Worm (Caenorhabditis elegans): ENCODE results near the gene sre-49.
"Not testable (repeated sequence)": the region's sequence is repeated elsewhere in the genome, so short reads cannot be mapped to it uniquely, and the experiment has no call there.

sre-49 gene

DNA sequence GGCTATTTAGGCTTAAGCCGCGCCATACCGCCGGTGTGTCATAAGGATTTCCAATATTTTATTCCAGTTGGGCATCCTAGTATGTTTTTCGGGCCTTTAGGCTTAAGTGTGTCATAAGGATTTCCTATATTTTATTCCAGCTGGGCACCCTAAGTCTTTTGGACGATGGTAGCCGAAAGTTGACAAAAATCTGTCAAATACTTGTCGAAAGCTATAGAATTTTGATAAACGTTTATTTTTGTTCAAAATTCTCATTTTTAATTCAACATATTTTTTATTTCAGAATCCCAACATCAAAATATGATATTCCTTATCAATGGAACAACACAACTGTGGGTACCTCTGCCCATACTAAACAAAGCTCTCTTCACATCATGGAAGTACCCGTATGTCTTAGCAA is at the start of gene sre-49:
sre-49 (plus strand) TSS at position 301 of the 400 bp plus-strand sequence.
- not testable (repeated sequence) for TF ChIP-seq D1046.2 (GFP tag; IDR thresholded peaks at IDR 0.05); F26F4.8 (GFP tag; conservative IDR thresholded peaks at IDR 0.05); nhr-237 (tag; optimal IDR thresholded peaks at IDR 0.05)

DNA sequence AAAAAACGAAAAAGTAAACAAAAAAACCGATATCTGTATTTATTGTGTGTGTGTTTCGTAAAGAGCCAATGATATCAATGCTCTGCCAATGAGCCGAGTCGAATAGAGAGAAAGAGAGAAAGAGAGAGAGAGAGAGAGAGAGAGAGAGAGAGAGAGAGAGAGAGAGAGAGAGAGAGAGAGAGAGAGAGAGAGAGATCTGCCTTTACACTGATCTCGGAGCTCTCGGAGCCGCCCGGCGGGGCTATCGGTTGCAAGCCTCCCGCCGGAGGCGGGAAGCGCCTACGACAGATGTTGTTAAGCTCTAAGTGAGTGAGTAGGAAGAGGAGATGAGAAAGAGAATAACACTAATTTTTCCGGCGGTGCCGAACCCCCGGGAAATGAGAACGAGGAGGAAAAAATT is 49.8 kb upstream of the sre-49 start:
- no peak for TF ChIP-seq ceh-82 (tag; optimal IDR thresholded peaks at IDR 0.05)
- no peak for TF ChIP-seq zfp-3 (GFP tag; conservative IDR thresholded peaks at IDR 0.05)
- TF ChIP-seq lin-1 (GFP tag; IDR thresholded peaks at IDR 0.05) = 0 out of 2 replicates have a peak, but pooled peaks have one; percentile 24
- TF ChIP-seq mes-2 (tag; optimal IDR thresholded peaks at IDR 0.05; ENCODE audit: poor library complexity, severe bottlenecking) = no peak
- TF ChIP-seq dmd-8 (GFP tag; IDR thresholded peaks at IDR 0.05) = no peak
- no peak for TF ChIP-seq jun-1 (tag; optimal IDR thresholded peaks at IDR 0.05)
- peak; percentile 86 for TF ChIP-seq aha-1 (tag)
- peak; percentile 27 for TF ChIP-seq nhr-11 (tag; optimal IDR thresholded peaks at IDR 0.05)
- no peak for TF ChIP-seq vab-7 (GFP tag; IDR thresholded peaks at IDR 0.05)
- no peak for TF ChIP-seq Y5F2A.4 (GFP tag; optimal IDR thresholded peaks at IDR 0.05)
- no peak for TF ChIP-seq mdt-29 (GFP tag; IDR thresholded peaks at IDR 0.05)
- no peak for TF ChIP-seq ama-1 (optimal IDR thresholded peaks at IDR 0.05)
- TF ChIP-seq madf-9 (GFP tag; conservative IDR thresholded peaks at IDR 0.05) = no peak
- TF ChIP-seq set-16 (GFP tag; IDR thresholded peaks at IDR 0.05) = peak; percentile 95
- TF ChIP-seq egl-43 (GFP tag; IDR thresholded peaks at IDR 0.05) = no peak
- no peak for TF ChIP-seq hlh-30 (tag; optimal IDR thresholded peaks at IDR 0.05; ENCODE audit: insufficient read depth)
- no peak for TF ChIP-seq hif-1 (tag; optimal IDR thresholded peaks at IDR 0.05)
- TF ChIP-seq nhr-25 (tag; optimal IDR thresholded peaks at IDR 0.05; ENCODE audit: borderline replicate concordance, insufficient read depth) = no peak
- no peak for TF ChIP-seq ztf-11 (tag; optimal IDR thresholded peaks at IDR 0.05)
- no peak for TF ChIP-seq mep-1 (tag; optimal IDR thresholded peaks at IDR 0.05)
- no peak for TF ChIP-seq zfp-2 (tag; optimal IDR thresholded peaks at IDR 0.05)
- no peak for TF ChIP-seq Y48G9A.11 (GFP tag; IDR thresholded peaks at IDR 0.05)
- TF ChIP-seq Y105C5A.15 (GFP tag; IDR thresholded peaks at IDR 0.05) = no peak

DNA sequence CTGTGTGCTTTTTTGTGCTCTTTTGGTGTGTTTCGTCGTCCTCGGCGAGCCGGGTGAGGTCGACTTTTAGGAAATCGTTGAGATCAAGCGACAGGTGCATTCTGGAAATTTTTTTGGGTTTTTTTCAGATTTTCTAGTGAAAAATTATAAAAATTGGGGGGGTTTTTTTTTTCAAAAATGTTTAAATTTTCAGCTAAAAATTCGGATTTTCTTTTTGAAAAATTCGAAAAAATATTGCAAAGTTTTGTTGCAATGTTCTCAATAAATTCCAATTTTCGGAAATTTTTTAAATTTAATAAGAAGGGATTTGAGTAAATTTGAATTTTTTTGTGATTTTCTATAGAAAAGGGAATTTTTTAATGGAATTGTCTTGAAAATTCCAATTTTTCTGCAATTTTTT is 43.7 kb upstream of the sre-49 start, which contains the start of gene Y57A10A.27:
Y57A10A.27 (minus strand) TSS at position 101 of the 400 bp plus-strand sequence.
- TF ChIP-seq D1046.2 (GFP tag; IDR thresholded peaks at IDR 0.05) = no peak
- no peak for TF ChIP-seq T20F7.1 (GFP tag; optimal IDR thresholded peaks at IDR 0.05)
- no peak for TF ChIP-seq mdl-1 (tag; optimal IDR thresholded peaks at IDR 0.05)
- TF ChIP-seq Y105C5A.15 (GFP tag; IDR thresholded peaks at IDR 0.05) = no peak
- TF ChIP-seq snpc-4 (tag; optimal IDR thresholded peaks at IDR 0.05) = no peak
- no peak for TF ChIP-seq skn-1 (tag; optimal IDR thresholded peaks at IDR 0.05)

DNA sequence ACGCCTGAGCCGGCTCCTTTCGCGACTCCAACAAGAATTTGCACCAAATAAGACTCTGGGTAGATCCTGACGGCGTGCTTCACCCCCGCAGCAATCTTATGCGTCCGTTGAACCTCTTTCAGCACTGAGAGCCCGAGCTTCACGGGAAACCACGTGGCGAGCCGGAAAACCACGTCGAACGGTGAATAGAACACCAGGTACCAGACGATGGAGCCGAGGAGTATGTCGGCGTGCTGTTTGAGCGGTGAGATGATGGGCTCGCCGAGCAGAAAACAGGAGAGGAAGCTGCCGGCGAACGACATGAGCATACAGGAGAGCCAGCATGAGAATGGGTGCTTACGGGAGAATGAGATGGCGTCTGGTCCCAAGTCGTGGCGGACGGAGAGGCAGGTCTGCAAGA is 40.0 kb upstream of the sre-49 start:
- TF ChIP-seq set-16 (GFP tag; IDR thresholded peaks at IDR 0.05) (peak; percentile 77), D1046.2 (GFP tag; IDR thresholded peaks at IDR 0.05) (0 out of 2 replicates have a peak, but pooled peaks have one; percentile 22), lin-29 (GFP tag; IDR thresholded peaks at IDR 0.05) (no peak), snpc-4 (tag; optimal IDR thresholded peaks at IDR 0.05) (no peak), hmg-1.1 (GFP tag; IDR thresholded peaks at IDR 0.05) (no peak), attf-4 (tag; optimal IDR thresholded peaks at IDR 0.05) (no peak), arid-1 (GFP tag; conservative IDR thresholded peaks at IDR 0.05) (no peak), ceh-82 (tag; optimal IDR thresholded peaks at IDR 0.05) (no peak)

DNA sequence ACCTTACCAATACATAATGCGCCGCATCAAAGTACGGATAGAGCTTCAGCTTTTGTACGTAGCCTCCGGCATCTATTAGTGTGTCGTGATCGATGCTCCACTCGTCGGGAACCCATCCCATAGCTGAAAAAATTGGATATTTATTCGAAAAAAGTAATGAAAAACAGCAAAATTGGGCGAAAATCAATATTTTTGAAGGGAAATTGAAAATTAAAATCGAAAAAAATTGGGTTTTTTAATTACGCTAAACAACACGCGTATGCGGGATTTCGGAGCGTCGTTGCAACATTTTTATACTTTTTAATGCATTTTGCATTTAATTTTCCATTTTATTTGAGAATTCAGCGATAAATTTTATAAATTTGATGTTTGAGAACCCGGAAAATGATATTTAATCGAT is 39.4 kb upstream of the sre-49 start, which contains the start of the genes tric-1B.2 and Y57A10A.29:
tric-1B.2 (minus strand) TSS at position 129 of the 400 bp plus-strand sequence.
Y57A10A.29 (plus strand) TSS at position 303 of the 400 bp plus-strand sequence.
- TF ChIP-seq zfp-2 (tag; optimal IDR thresholded peaks at IDR 0.05) (no peak), dve-1 (tag; optimal IDR thresholded peaks at IDR 0.05; ENCODE audit: insufficient read depth) (no peak), hif-1 (tag; optimal IDR thresholded peaks at IDR 0.05) (no peak), Y48G9A.11 (GFP tag; IDR thresholded peaks at IDR 0.05) (peak; percentile 77), ztf-11 (tag; optimal IDR thresholded peaks at IDR 0.05) (no peak), saeg-2 (GFP tag; IDR thresholded peaks at IDR 0.05) (no peak), nhr-76 (tag; optimal IDR thresholded peaks at IDR 0.05) (no peak), nhr-42 (GFP tag; IDR thresholded peaks at IDR 0.05) (no peak), tag-97 (GFP tag; IDR thresholded peaks at IDR 0.05) (no peak), mxl-3 (GFP tag; optimal IDR thresholded peaks at IDR 0.05) (no peak), dmd-9 (GFP tag; IDR thresholded peaks at IDR 0.05) (no peak), nhr-28 (tag; optimal IDR thresholded peaks at IDR 0.05) (no peak), T20F7.1 (GFP tag; optimal IDR thresholded peaks at IDR 0.05) (peak; percentile 93)

Data from whole organism, L4 larva.